Worm (Caenorhabditis elegans): Measurements from ENCODE around the gene ncx-10.

- TF ChIP-seq flt-1 (GFP tag; IDR thresholded peaks at IDR 0.05), result no peak
- no peak for TF ChIP-seq cog-1 (tag; optimal IDR thresholded peaks at IDR 0.05)
Observed at ce11 chrV:7964429-7964828, 31.5 kb upstream of the ncx-10 start.
